Fruit fly (Drosophila melanogaster) whole organism: ENCODE results near the gene Eip75B.

Experiments
- CG8478 ChIP-seq: fragments of >200 bp; optimal IDR thresholded peaks from 2 replicates; lab custom pipeline; 2018; ENCODE audit warnings: inconsistent platforms
- Dll ChIP-seq: fragments of >200 bp; optimal IDR thresholded peaks from 2 replicates; lab custom pipeline; 2017
- EcR ChIP-seq, 2 experiments: fragments of >200 bp; optimal IDR thresholded peaks; 2 replicates each; lab custom pipeline; 2017; ENCODE audit warnings: missing biosample characterization in 2 of 2, missing genetic modification characterization in 2 of 2, missing genetic modification reagents in 2 of 2
- pan ChIP-seq: fragments of >200 bp; optimal IDR thresholded peaks from 2 replicates; lab custom pipeline; 2017
- psq ChIP-seq: fragments of >200 bp; optimal IDR thresholded peaks from 2 replicates; lab custom pipeline; 2017
- usp ChIP-seq: fragments of >200 bp; optimal IDR thresholded peaks from 2 replicates; lab custom pipeline; 2017; ENCODE audit warnings: missing biosample characterization, missing genetic modification characterization, mixed read lengths

Eip75B gene

dm6 chr3L:18075853-18076252 is 11.4 kb upstream of the Eip75B start:
- TF ChIP-seq CG8478 (lab: Kevin White, UChicago) (no peak), EcR (GFP tag; optimal IDR thresholded peaks at IDR 0.05; lab: Kevin White, UChicago) (peak in 1 of 2 experiments; percentile 34)

- TF ChIP-seq EcR (GFP tag; optimal IDR thresholded peaks at IDR 0.05; lab: Kevin White, UChicago): peak in 1 of 2 experiments; percentile 59
- TF ChIP-seq pan (lab: Kevin White, UChicago): no peak
- no peak for TF ChIP-seq psq (lab: Kevin White, UChicago)
- no peak for TF ChIP-seq Dll (lab: Kevin White, UChicago)
- TF ChIP-seq CG8478 (lab: Kevin White, UChicago): no peak
- no peak for TF ChIP-seq usp (GFP tag; lab: Kevin White, UChicago)
Observed at dm6 chr3L:18074988-18075387, 10.5 kb upstream of the Eip75B start.

DNA sequence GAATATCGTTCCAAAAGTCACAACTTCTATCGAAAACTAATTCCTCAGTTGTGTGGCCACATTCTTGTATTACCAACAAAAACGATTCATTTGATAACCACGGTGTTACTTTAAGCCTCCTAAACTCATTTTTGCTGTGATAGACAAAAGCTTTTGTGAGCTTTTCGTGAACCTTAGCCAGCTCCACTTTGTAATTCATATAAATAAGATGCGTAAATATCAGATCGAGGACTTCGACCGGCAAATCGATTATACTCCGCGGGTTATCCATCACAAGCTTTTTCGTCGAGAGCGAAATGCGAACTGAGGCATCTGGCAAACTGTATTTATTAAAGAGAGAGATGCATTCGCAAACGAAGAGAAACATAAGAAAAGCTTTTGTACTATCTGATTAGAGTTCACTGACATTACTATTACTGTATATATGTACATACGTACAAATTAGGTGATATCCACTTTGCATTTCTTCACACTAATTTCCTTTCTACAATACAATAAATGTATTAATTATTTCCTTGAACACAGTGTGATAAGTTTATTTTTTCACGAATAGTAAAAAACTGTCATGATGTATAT is 9.2 kb upstream of the Eip75B start, which contains the start of gene CG44004:
CG44004 (minus strand) TSS at position 305 of the 576 bp plus-strand sequence.
- TF ChIP-seq psq (lab: Kevin White, UChicago) (no peak), usp (GFP tag; lab: Kevin White, UChicago) (no peak), CG8478 (lab: Kevin White, UChicago) (no peak), Dll (lab: Kevin White, UChicago) (no peak), pan (lab: Kevin White, UChicago) (no peak), EcR (GFP tag; optimal IDR thresholded peaks at IDR 0.05; lab: Kevin White, UChicago) (no peak)

DNA sequence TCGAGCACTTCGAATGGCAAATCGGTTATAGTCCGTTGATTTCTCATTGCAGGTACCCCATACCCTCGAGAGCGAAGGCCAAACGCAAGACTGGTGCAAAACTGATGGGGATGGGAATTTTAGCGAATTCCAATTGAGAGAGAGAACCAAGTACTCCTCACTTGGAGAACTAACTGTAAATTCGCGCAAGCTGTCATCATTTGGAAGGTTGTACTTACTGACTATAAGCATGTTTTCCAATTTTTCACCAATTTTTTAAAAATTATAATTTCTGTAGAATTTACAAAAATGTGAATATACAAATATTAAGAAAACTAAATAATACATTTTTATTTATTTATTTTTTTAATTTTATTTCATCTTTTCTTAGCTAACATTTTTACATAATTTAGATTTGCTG is 7.5 kb upstream of the Eip75B start, which contains the start of gene CG44005:
CG44005 (minus strand) TSS at position 101 of the 400 bp plus-strand sequence.
- no peak for TF ChIP-seq usp (GFP tag; lab: Kevin White, UChicago)
- no peak for TF ChIP-seq Dll (lab: Kevin White, UChicago)
- no peak for TF ChIP-seq CG8478 (lab: Kevin White, UChicago)

DNA sequence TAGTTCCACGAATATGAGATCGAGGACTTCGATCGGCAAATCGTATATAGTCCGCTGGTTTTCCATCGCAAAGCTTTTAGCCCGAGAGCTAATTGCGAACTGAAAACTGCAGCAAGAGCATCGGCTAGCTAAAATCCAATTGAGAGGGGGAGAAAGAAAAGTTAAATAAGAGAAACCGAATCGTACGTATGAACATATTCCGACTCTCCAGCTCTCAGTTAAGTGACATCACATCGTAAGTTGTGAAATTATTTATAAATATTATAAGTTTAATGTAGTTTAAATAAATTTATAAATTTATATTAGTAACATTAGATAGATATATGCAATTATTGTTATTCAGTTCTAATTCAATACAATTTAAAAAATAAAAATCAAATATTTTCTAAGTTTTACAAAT is 5.6 kb upstream of the Eip75B start, which contains the start of gene CG44006:
CG44006 (minus strand) TSS at position 101 of the 400 bp plus-strand sequence.
- no peak for TF ChIP-seq pan (lab: Kevin White, UChicago)
- no peak for TF ChIP-seq psq (lab: Kevin White, UChicago)
- no peak for TF ChIP-seq usp (GFP tag; lab: Kevin White, UChicago)
- no peak for TF ChIP-seq Dll (lab: Kevin White, UChicago)
- no peak for TF ChIP-seq EcR (GFP tag; optimal IDR thresholded peaks at IDR 0.05; lab: Kevin White, UChicago)
- TF ChIP-seq CG8478 (lab: Kevin White, UChicago): no peak

DNA sequence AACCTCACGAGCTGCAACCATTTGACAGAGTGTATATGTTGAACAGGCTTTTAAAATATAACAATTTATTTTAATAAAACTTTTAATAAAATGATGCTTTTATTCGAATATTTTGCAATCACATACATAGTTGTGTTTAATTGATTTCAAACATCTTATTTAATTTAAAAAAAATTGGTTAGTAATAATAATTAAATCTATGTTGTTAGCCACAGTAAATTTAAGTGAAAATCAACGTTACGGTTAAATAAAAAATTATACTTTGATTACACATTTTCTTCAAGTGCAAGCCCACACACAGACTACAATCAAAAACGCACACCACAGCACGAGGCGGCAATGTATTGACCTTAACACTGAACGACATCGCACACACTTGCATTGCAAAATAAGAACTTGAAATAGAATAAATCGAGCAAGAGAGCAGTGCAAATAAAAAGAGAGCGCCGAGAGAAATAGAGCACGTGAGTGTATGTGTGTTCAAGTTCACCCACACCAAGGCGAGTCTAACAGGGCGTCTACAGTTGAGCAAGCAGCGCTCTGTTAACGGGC is 1.5 kb downstream of the Eip75B start:
- peak in 1 of 2 experiments; percentile 63 for TF ChIP-seq EcR (GFP tag; optimal IDR thresholded peaks at IDR 0.05; lab: Kevin White, UChicago)
- no peak for TF ChIP-seq usp (GFP tag; lab: Kevin White, UChicago)

- peak; percentile 54 for TF ChIP-seq Dll (lab: Kevin White, UChicago)
- no peak for TF ChIP-seq usp (GFP tag; lab: Kevin White, UChicago)
- no peak for TF ChIP-seq CG8478 (lab: Kevin White, UChicago)
Observed at dm6 chr3L:18061713-18062365, 2.7 kb downstream of the Eip75B start.

DNA sequence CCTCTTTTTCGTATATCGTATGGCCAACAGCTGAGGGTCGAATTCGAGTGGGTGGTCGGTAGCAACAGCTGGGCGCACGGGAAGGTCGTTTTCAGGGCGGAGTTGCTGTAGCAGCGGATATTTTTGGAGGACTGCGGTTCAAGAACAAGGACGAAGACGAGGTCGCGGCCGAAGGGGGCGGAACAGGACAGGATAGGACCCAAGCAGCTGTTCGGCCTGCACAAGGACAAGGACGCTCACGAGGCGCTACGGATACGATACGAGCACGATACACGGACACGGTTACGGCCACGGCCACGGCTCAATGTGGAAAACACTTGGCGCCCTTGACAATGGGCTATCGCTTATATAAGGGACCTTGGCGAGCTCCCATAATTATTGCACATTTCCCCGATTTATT is 3.3 kb downstream of the Eip75B start:
- TF ChIP-seq Dll (lab: Kevin White, UChicago): no peak
- TF ChIP-seq CG8478 (lab: Kevin White, UChicago): no peak
- TF ChIP-seq usp (GFP tag; lab: Kevin White, UChicago): no peak
- TF ChIP-seq EcR (GFP tag; optimal IDR thresholded peaks at IDR 0.05; lab: Kevin White, UChicago): no peak
- TF ChIP-seq pan (lab: Kevin White, UChicago): no peak
- TF ChIP-seq psq (lab: Kevin White, UChicago): no peak

DNA sequence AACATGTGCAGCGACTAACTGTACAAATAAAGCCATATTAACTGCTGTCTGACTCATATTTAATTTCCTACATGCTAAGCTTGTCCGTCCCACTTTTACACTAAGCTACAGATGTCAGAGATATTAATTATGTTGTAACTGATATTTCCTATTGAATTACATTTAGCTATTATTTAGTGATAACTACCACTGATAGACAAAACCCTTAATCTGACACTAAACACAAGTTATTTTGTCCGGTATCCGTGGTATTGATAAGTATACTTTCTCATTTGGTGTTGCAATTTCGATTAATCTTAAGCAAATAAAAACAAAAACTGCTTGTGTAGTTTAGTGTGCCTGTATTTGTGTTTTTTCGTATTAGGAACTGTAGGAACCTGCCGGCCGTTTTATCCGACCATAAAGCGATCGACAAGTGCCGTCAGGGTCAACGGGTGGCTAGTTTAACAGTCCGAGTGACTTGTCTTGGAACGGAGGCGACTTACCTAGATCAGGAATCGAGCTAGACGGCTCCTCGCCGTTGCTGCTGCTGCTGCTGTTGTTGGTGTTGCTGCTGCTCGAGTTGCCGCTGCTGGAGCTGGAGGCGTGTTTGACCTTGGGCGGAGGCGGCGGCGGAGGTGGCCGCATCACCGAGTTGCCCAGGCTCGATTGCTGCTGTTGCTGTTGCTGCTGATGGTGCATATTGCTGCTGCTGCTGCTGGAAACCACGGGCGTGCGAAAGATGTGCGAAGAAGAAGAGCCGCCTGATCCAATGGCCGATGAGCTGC is 6.6 kb downstream of the Eip75B start:
- TF ChIP-seq Dll (lab: Kevin White, UChicago) (no peak), psq (lab: Kevin White, UChicago) (no peak), CG8478 (lab: Kevin White, UChicago) (no peak)

DNA sequence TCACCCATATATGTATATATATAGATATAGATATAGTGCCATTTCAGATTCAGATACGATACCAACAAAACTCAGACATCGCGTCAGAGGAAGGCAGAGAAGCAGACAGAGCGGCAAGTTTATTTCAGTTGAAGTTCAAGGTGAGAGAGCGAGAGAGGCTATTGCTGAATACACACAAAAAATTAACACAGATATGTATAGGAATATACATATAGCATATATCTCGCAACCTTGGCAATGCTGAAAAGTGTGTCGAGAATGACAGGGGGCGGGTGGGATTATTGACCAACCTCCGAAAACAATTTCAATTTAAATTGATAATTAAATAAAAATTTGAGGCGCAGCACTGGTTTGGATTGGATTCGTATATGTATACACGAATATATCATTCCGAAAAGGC is 7.5 kb downstream of the Eip75B start:
- TF ChIP-seq pan (lab: Kevin White, UChicago) (no peak), usp (GFP tag; lab: Kevin White, UChicago) (no peak), Dll (lab: Kevin White, UChicago) (no peak), EcR (GFP tag; optimal IDR thresholded peaks at IDR 0.05; lab: Kevin White, UChicago) (no peak)

DNA sequence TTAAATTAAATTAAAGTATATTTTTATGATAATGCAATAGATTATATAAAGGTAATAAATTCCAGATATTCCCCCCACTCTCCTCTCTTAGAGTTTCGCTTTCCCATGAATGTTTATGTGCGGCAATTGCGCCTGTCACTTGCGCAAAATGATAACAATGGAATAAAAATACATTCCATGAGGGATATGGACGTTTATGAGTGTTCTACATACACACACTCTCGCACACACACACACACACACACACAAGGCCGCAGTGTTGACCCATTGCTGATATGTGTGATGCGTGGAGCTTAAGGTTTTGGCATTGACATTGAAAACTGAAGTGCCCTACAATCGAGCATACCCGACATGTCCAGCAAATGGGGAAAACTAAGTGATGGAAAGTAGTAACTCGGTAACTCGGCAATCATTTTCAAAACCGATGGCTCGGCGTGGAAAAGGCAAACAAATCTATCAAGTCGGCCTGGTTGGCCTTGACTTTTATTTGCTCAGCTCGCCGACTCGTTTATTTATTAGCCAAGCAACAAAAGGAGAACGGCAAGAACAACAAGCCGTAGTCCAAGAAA is 17.8 kb downstream of the Eip75B start:
- TF ChIP-seq psq (lab: Kevin White, UChicago): no peak
